Worm (Caenorhabditis elegans) whole organism, young adult: Measurements from ENCODE around the gene sri-71.

Experiments
- B0035.1 ChIP-seq: sonication (generic microtip); optimal IDR thresholded peaks from 2 replicates; lab custom pipeline; 2016; ENCODE audit warnings: missing genetic modification characterization, mild to moderate bottlenecking, missing compliant biosample characterization, missing genotype, missing genetic modification reagents
- Y56A3A.18 ChIP-seq: fragments of 200-800 bp; sonication (Bioruptor generic); IDR thresholded peaks from 2 replicates; pipeline ENCODE4 v1.3.6; 2022; ENCODE audit warnings: missing genetic modification reagents, missing genetic modification characterization, missing compliant biosample characterization
- dpl-1 ChIP-seq: fragments of 150-350 bp; optimal IDR thresholded peaks from 2 replicates; lab custom pipeline; 2014; ENCODE audit warnings: missing biosample characterization, missing genetic modification reagents, missing genetic modification characterization
- efl-1 ChIP-seq: fragments of 150-350 bp; optimal IDR thresholded peaks from 2 replicates; lab custom pipeline; 2014; ENCODE audit warnings: missing biosample characterization, missing genetic modification reagents, missing genetic modification characterization
- hlh-12 ChIP-seq: sonication (generic microtip); optimal IDR thresholded peaks from 2 replicates; lab custom pipeline; 2016; ENCODE audit warnings: missing genetic modification characterization, missing compliant biosample characterization
- hrde-1 ChIP-seq: sonication (generic microtip); optimal IDR thresholded peaks from 2 replicates; lab custom pipeline; 2016; ENCODE audit warnings: missing genetic modification characterization, mild to moderate bottlenecking, missing compliant biosample characterization, moderate library complexity, missing genotype, missing genetic modification reagents, borderline replicate concordance
- nhr-27 ChIP-seq: fragments of 200-800 bp; sonication (Bioruptor generic); optimal IDR thresholded peaks from 2 replicates; lab custom pipeline; 2018; ENCODE audit warnings: mild to moderate bottlenecking, missing genetic modification characterization, moderate library complexity, missing compliant biosample characterization
- snpc-1.1 ChIP-seq: sonication (generic microtip); optimal IDR thresholded peaks from 2 replicates; lab custom pipeline; 2017; ENCODE audit warnings: missing genetic modification characterization, mild to moderate bottlenecking, missing compliant biosample characterization, antibody characterized with exemption, moderate library complexity, missing genotype, missing genetic modification reagents; ENCODE audit not compliant: insufficient read depth
- unc-62 ChIP-seq: fragments of 150-350 bp; optimal IDR thresholded peaks from 2 replicates; lab custom pipeline; 2014; ENCODE audit warnings: missing biosample characterization, missing genetic modification reagents, missing genetic modification characterization
- ztf-28 ChIP-seq: fragments of 200-800 bp; sonication (Bioruptor generic); IDR thresholded peaks from 2 replicates; pipeline ENCODE4 v1.3.6; 2022; ENCODE audit warnings: missing genetic modification reagents, missing genetic modification characterization, missing compliant biosample characterization

DNA sequence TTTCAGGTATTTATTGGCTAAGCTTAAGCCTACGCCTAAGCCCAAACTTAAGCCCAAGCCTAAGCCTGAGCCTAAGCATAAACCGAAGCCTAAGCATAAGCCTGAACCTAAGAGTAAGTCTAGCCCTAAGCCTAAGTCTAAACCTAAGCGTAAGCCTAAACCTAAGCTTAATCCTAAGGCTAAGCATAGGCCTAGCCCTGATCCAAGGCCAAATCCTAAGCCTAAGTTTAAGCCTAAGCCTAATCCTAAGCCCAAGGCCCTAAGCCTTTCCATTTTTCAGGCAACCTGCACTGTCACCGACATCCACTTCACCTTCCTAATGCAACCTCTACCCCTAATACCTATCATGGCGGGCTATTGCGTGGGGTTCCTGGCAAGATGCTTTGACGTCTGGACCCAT, 16.5 kb upstream of the sri-71 start:
- TF ChIP-seq hrde-1 (tag; lab: Kevin White, UChicago) (no peak), snpc-1.1 (tag; lab: Kevin White, UChicago) (no peak), unc-62 (GFP tag; lab: Kevin White, UChicago) (no peak), nhr-27 (tag; lab: Kevin White, UChicago) (no peak), ztf-28 (GFP tag; lab: Robert Waterston, UW) (0 out of 2 replicates have a peak, but pooled peaks have one; percentile 9), B0035.1 (tag; lab: Kevin White, UChicago) (no peak), hlh-12 (tag; lab: Kevin White, UChicago) (no peak), efl-1 (GFP tag; lab: Kevin White, UChicago) (no peak), dpl-1 (no peak), Y56A3A.18 (no peak)
